Worm (Caenorhabditis elegans) whole organism, mixed stage, embryonic: ENCODE results near the gene srw-1.

Experiments
- M03D4.4 ChIP-seq: sonication (generic microtip); optimal IDR thresholded peaks from 2 replicates; lab custom pipeline; 2017; ENCODE audit warnings: mild to moderate bottlenecking, missing genetic modification characterization, missing compliant biosample characterization
- bed-3 ChIP-seq: fragments of 200-800 bp; sonication (Bioruptor generic); optimal IDR thresholded peaks from 3 replicates; lab custom pipeline; 2018; ENCODE audit warnings: mild to moderate bottlenecking, missing genetic modification characterization, moderate library complexity, missing compliant biosample characterization
- blmp-1 ChIP-seq: fragments of 150-350 bp; optimal IDR thresholded peaks from 2 replicates; lab custom pipeline; 2014; ENCODE audit warnings: missing biosample characterization, missing genetic modification characterization
- ceh-39 ChIP-seq: fragments of 150-350 bp; optimal IDR thresholded peaks from 2 replicates; lab custom pipeline; 2014; ENCODE audit warnings: missing biosample characterization, missing genetic modification characterization
- ceh-43 ChIP-seq: fragments of 200-800 bp; sonication (Bioruptor generic); optimal IDR thresholded peaks from 2 replicates; lab custom pipeline; 2018; ENCODE audit warnings: mild to moderate bottlenecking, missing genetic modification characterization, moderate library complexity, missing compliant biosample characterization
- ceh-83 ChIP-seq: fragments of 200-800 bp; sonication (Bioruptor generic); optimal IDR thresholded peaks from 2 replicates; lab custom pipeline; 2018; ENCODE audit warnings: mild to moderate bottlenecking, missing genetic modification characterization, missing compliant biosample characterization
- ces-1 ChIP-seq: fragments of 150-350 bp; optimal IDR thresholded peaks from 2 replicates; lab custom pipeline; 2014; ENCODE audit warnings: missing biosample characterization, missing genetic modification reagents, missing genetic modification characterization
- cnd-1 ChIP-seq: fragments of 200-800 bp; sonication (Bioruptor generic); optimal IDR thresholded peaks from 2 replicates; lab custom pipeline; 2018; ENCODE audit warnings: mild to moderate bottlenecking, missing genetic modification characterization, missing compliant biosample characterization
- elt-3 ChIP-seq: fragments of 150-350 bp; optimal IDR thresholded peaks from 2 replicates; lab custom pipeline; 2014; ENCODE audit warnings: missing biosample characterization, missing genetic modification characterization
- flh-1 ChIP-seq: fragments of 200-800 bp; sonication (Bioruptor generic); optimal IDR thresholded peaks from 2 replicates; lab custom pipeline; 2018; ENCODE audit warnings: mild to moderate bottlenecking, missing genetic modification characterization, moderate library complexity, missing compliant biosample characterization
- ham-2 ChIP-seq: fragments of 200-800 bp; sonication (Bioruptor generic); optimal IDR thresholded peaks from 2 replicates; lab custom pipeline; 2018; ENCODE audit warnings: mild to moderate bottlenecking, missing genetic modification characterization, missing compliant biosample characterization
- hlh-1 ChIP-seq: fragments of 150-350 bp; optimal IDR thresholded peaks from 2 replicates; lab custom pipeline; 2014; ENCODE audit warnings: missing biosample characterization, missing genetic modification reagents, missing genetic modification characterization
- lin-13 ChIP-seq: fragments of 150-350 bp; optimal IDR thresholded peaks from 2 replicates; lab custom pipeline; 2014; ENCODE audit warnings: missing biosample characterization, missing genetic modification characterization
- lsy-2 ChIP-seq: fragments of 150-350 bp; optimal IDR thresholded peaks from 2 replicates; lab custom pipeline; 2014; ENCODE audit warnings: missing biosample characterization, missing genetic modification characterization
- mab-5 ChIP-seq: fragments of 150-350 bp; optimal IDR thresholded peaks from 2 replicates; lab custom pipeline; 2014; ENCODE audit warnings: missing biosample characterization, missing genetic modification characterization
- mep-1 ChIP-seq: fragments of 150-350 bp; optimal IDR thresholded peaks from 2 replicates; lab custom pipeline; 2017; ENCODE audit warnings: missing biosample characterization, missing genetic modification reagents, missing genetic modification characterization, inconsistent platforms
- mls-2 ChIP-seq: sonication (generic microtip); optimal IDR thresholded peaks from 2 replicates; lab custom pipeline; 2016; ENCODE audit warnings: mild to moderate bottlenecking, missing genetic modification characterization, moderate library complexity, missing compliant biosample characterization
- nhr-2 ChIP-seq: fragments of 150-350 bp; optimal IDR thresholded peaks from 2 replicates; lab custom pipeline; 2014; ENCODE audit warnings: missing biosample characterization, missing genetic modification characterization
- nhr-237 ChIP-seq: fragments of 150-350 bp; optimal IDR thresholded peaks from 2 replicates; lab custom pipeline; 2014; ENCODE audit warnings: missing biosample characterization, missing genetic modification characterization
- nhr-28 ChIP-seq: fragments of 150-350 bp; optimal IDR thresholded peaks from 2 replicates; lab custom pipeline; 2014; ENCODE audit warnings: missing biosample characterization, missing genetic modification characterization
- nhr-76 ChIP-seq: sonication (generic microtip); optimal IDR thresholded peaks from 2 replicates; lab custom pipeline; 2017; ENCODE audit warnings: missing biosample characterization, missing genetic modification characterization
- pha-4 ChIP-seq: fragments of 150-350 bp; optimal IDR thresholded peaks from 2 replicates; lab custom pipeline; 2018; ENCODE audit warnings: missing biosample characterization, missing genetic modification reagents, missing genetic modification characterization
- sem-2 ChIP-seq: fragments of 200-800 bp; sonication (Bioruptor generic); optimal IDR thresholded peaks from 2 replicates; lab custom pipeline; 2018; ENCODE audit warnings: mild to moderate bottlenecking, missing genetic modification characterization, missing compliant biosample characterization
- snpc-4 ChIP-seq: fragments of 150-350 bp; optimal IDR thresholded peaks from 2 replicates; lab custom pipeline; 2014; ENCODE audit warnings: missing biosample characterization, missing genetic modification characterization
- sptf-1 ChIP-seq: sonication (generic microtip); optimal IDR thresholded peaks from 2 replicates; lab custom pipeline; 2017; ENCODE audit warnings: mild to moderate bottlenecking, missing genetic modification characterization, moderate library complexity, missing compliant biosample characterization
- tbx-8 ChIP-seq: fragments of 200-800 bp; sonication (Bioruptor generic); optimal IDR thresholded peaks from 2 replicates; lab custom pipeline; 2018; ENCODE audit warnings: mild to moderate bottlenecking, missing genetic modification characterization, moderate library complexity, missing compliant biosample characterization
- unc-120 ChIP-seq: sonication (generic microtip); optimal IDR thresholded peaks from 2 replicates; lab custom pipeline; 2017; ENCODE audit warnings: missing genetic modification characterization, missing compliant biosample characterization; ENCODE audit not compliant: poor library complexity, severe bottlenecking
- unc-39 ChIP-seq: fragments of 150-350 bp; optimal IDR thresholded peaks from 2 replicates; lab custom pipeline; 2014; ENCODE audit warnings: missing biosample characterization, missing genetic modification characterization
- unc-62 ChIP-seq: fragments of 150-350 bp; optimal IDR thresholded peaks from 2 replicates; lab custom pipeline; 2014; ENCODE audit warnings: missing biosample characterization, missing genetic modification reagents, missing genetic modification characterization
- zip-8 ChIP-seq: fragments of 150-350 bp; optimal IDR thresholded peaks from 2 replicates; lab custom pipeline; 2014; ENCODE audit warnings: missing biosample characterization, missing genetic modification characterization
- ztf-11 ChIP-seq: fragments of 150-350 bp; optimal IDR thresholded peaks from 2 replicates; lab custom pipeline; 2014; ENCODE audit warnings: missing biosample characterization, missing genetic modification characterization

The srw-1 gene

DNA sequence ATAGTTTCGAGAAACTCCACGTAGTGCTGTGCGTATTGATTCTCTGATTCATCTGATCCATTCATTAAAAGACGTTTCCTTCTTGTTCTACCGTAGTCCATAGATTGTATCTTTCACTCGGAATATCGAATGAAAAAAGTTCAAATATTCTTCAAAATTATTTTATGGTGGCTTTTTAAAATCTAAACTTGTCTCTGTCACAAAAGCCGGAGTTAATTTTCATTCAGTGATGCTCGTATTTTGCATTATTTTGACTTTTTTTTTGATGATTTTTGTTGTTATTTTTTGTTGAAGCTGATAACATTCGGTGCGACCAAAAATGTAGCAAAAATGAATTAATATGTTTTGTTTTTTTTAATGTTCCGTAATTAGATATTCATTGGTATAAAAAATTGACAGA is 37.6 kb downstream of the srw-1 start, which contains the start of gene nhr-164:
nhr-164 (minus strand) TSS at position 101 of the 400 bp plus-strand sequence.
- TF ChIP-seq ces-1 (GFP tag; lab: Kevin White, UChicago) (no peak), lin-13 (tag; lab: Kevin White, UChicago) (no peak), mep-1 (tag; lab: Kevin White, UChicago) (no peak), tbx-8 (GFP tag; lab: Kevin White, UChicago) (no peak), ceh-43 (no peak), nhr-76 (tag; lab: Kevin White, UChicago) (no peak), snpc-4 (no peak), unc-39 (tag; lab: Kevin White, UChicago) (no peak), unc-120 (tag; lab: Kevin White, UChicago) (no peak), lsy-2 (tag; lab: Kevin White, UChicago) (no peak), M03D4.4 (tag; lab: Kevin White, UChicago) (no peak), flh-1 (GFP tag; lab: Kevin White, UChicago) (no peak), sem-2 (GFP tag; lab: Kevin White, UChicago) (no peak), mab-5 (no peak), ham-2 (GFP tag; lab: Kevin White, UChicago) (no peak), sptf-1 (no peak), cnd-1 (tag; lab: Kevin White, UChicago) (no peak)
- TF ChIP-seq, all 35 proteins: peak for 0

DNA sequence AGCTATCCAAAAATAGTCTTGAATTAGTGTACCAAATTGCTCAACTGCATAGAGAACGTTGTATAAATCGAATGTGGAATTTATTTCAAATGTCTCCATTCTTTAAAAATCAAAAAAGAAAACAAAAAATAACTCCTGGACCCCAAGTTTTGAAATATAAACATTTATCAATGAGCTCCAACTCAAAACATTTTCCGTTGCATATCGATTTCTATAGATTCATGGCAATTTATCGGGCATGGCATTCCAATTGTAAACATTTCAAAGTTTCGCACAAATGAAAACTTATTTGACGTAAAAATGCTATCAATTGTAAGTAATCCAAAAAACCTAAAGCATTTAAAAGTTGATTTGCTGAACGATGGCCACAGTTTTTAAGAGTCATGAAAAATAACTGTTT is 40.5 kb downstream of the srw-1 start, which contains the start of gene srw-12:
srw-12 (minus strand) TSS at position 101 of the 400 bp plus-strand sequence.
- TF ChIP-seq unc-39 (tag; lab: Kevin White, UChicago) (no peak), ceh-83 (no peak), mls-2 (tag; lab: Kevin White, UChicago) (no peak), ceh-39 (tag; lab: Kevin White, UChicago) (no peak), ham-2 (GFP tag; lab: Kevin White, UChicago) (no peak), pha-4 (tag; lab: Kevin White, UChicago) (no peak)

- TF ChIP-seq nhr-237 (tag; lab: Kevin White, UChicago): no peak
- TF ChIP-seq mep-1 (tag; lab: Kevin White, UChicago): no peak
- TF ChIP-seq bed-3: no peak
- TF ChIP-seq ceh-43: no peak
- no peak for TF ChIP-seq pha-4 (tag; lab: Kevin White, UChicago)
- TF ChIP-seq ces-1 (GFP tag; lab: Kevin White, UChicago): no peak
- TF ChIP-seq nhr-2 (tag; lab: Kevin White, UChicago): no peak
- no peak for TF ChIP-seq nhr-28 (tag; lab: Kevin White, UChicago)
- no peak for TF ChIP-seq blmp-1 (tag; lab: Kevin White, UChicago)
- TF ChIP-seq unc-120 (tag; lab: Kevin White, UChicago): no peak
- TF ChIP-seq flh-1 (GFP tag; lab: Kevin White, UChicago): no peak
- no peak for TF ChIP-seq lin-13 (tag; lab: Kevin White, UChicago)
- TF ChIP-seq mab-5: no peak
- no peak for TF ChIP-seq nhr-76 (tag; lab: Kevin White, UChicago)
- TF ChIP-seq cnd-1 (tag; lab: Kevin White, UChicago): no peak
Measured at ce11 chrV:15240215-15240614, 42.2 kb downstream of the srw-1 start, which contains the start of gene srw-11. srw-11 (minus strand) TSS chrV:15240315.

DNA sequence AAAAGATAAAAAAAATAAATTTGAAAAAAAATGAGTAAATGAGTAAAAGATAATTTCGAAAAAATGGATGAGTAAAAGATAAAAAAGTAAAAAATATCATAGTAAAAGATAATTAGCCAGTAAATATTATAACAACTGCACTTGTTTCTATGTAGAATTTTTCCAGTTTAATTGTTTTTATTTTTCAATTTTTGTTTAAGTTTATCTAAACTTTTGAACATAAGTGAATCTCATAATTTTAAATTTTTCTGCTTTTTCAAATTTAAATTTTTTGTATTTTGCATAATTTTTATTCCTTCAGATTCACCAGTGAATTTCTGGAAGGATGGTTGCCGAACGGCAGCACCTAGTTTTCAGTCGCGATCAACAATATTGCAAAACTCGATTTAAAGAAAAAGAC is 43.2 kb downstream of the srw-1 start, which contains the start of gene chil-12:
chil-12 (plus strand) TSS at position 301 of the 400 bp plus-strand sequence.
- TF ChIP-seq hlh-1 (no peak), ztf-11 (tag; lab: Kevin White, UChicago) (no peak), blmp-1 (tag; lab: Kevin White, UChicago) (no peak), ces-1 (GFP tag; lab: Kevin White, UChicago) (no peak), elt-3 (tag; lab: Kevin White, UChicago) (no peak), sem-2 (GFP tag; lab: Kevin White, UChicago) (no peak), pha-4 (tag; lab: Kevin White, UChicago) (no peak), sptf-1 (no peak), lin-13 (tag; lab: Kevin White, UChicago) (no peak), nhr-2 (tag; lab: Kevin White, UChicago) (no peak), ham-2 (GFP tag; lab: Kevin White, UChicago) (no peak), unc-62 (no peak), unc-120 (tag; lab: Kevin White, UChicago) (no peak), mab-5 (no peak), bed-3 (no peak), M03D4.4 (tag; lab: Kevin White, UChicago) (no peak), tbx-8 (GFP tag; lab: Kevin White, UChicago) (no peak)

DNA sequence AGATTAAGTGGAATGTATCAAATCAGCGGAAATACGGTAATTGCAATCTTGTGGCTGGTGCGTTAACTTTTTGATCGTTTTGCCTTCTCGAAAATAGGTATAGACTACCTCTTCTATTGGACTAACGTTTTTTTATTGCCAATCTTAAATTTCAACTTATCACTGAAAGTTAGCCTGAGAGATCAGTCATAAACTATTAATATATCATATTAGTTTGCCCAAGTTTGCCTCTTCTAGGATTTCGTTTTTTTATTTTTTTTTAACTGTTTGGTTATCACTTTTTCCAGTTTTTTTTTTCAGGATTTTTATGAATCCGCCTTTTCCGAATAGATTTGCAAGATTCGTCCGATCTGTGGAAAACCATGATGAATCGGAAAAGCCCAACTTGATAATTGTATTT is 46.4 kb downstream of the srw-1 start, which contains the start of gene kin-30:
kin-30 (plus strand) TSS at position 301 of the 400 bp plus-strand sequence.
- TF ChIP-seq snpc-4: no peak
- TF ChIP-seq cnd-1 (tag; lab: Kevin White, UChicago): no peak
- no peak for TF ChIP-seq zip-8 (tag; lab: Kevin White, UChicago)
